Worm (Caenorhabditis elegans) whole organism, midembryonic: Measurements from ENCODE around the gene clec-74.
"Not testable (repeated sequence)": the region's sequence is repeated elsewhere in the genome, so short reads cannot be mapped to it uniquely, and the experiment has no call there.

Experiments
- T22C8.4 ChIP-seq: fragments of 200-800 bp; sonication (Bioruptor generic); IDR thresholded peaks from 2 replicates; pipeline ENCODE4 v1.3.6; 2022; ENCODE audit warnings: missing genetic modification characterization, missing compliant biosample characterization
- cog-1 ChIP-seq: sonication (generic microtip); optimal IDR thresholded peaks from 2 replicates; lab custom pipeline; 2016; ENCODE audit warnings: missing genetic modification characterization, missing compliant biosample characterization
- flt-1 ChIP-seq: fragments of 200-800 bp; sonication (Bioruptor generic); IDR thresholded peaks from 2 replicates; pipeline ENCODE4 v1.3.6; 2022; ENCODE audit warnings: missing genetic modification characterization, missing compliant biosample characterization
- klf-2 ChIP-seq: fragments of 200-800 bp; sonication (Bioruptor generic); conservative IDR thresholded peaks from 2 replicates; pipeline ENCODE4 v1.3.6; 2022; ENCODE audit warnings: missing genetic modification reagents, missing genetic modification characterization, missing compliant biosample characterization
- med-1 ChIP-seq: sonication (generic microtip); optimal IDR thresholded peaks from 2 replicates; lab custom pipeline; 2017; ENCODE audit warnings: missing genetic modification characterization, mild to moderate bottlenecking, missing compliant biosample characterization, antibody characterized with exemption, missing genetic modification reagents; ENCODE audit not compliant: insufficient read depth
- ref-1 ChIP-seq: fragments of 200-800 bp; sonication (Bioruptor generic); conservative IDR thresholded peaks from 2 replicates; pipeline ENCODE4 v1.3.6; 2022; ENCODE audit warnings: missing genetic modification reagents, missing genetic modification characterization, missing compliant biosample characterization
- tab-1 ChIP-seq: fragments of 200-800 bp; sonication (Bioruptor generic); IDR thresholded peaks from 2 replicates; pipeline ENCODE4 v1.3.6; 2022; ENCODE audit warnings: missing genetic modification characterization, missing compliant biosample characterization
- ztf-23 ChIP-seq: fragments of 200-800 bp; sonication (Bioruptor generic); IDR thresholded peaks from 2 replicates; pipeline ENCODE4 v1.3.6; 2022; ENCODE audit warnings: missing genetic modification reagents, missing genetic modification characterization, missing compliant biosample characterization
- ztf-29 ChIP-seq: fragments of 200-800 bp; sonication (Bioruptor generic); IDR thresholded peaks from 2 replicates; pipeline ENCODE4 v1.3.6; 2022; ENCODE audit warnings: missing genetic modification reagents, missing genetic modification characterization, missing compliant biosample characterization

The clec-74 gene

ce11 chrIV:3956705-3957104 is at the start of gene clec-74:
Gene clec-74, plus strand, starts transcription at chrIV:3957005.
- TF ChIP-seq ztf-29 (GFP tag; lab: Robert Waterston, UW), result no peak
- TF ChIP-seq klf-2, result no peak
- no peak for TF ChIP-seq med-1 (GFP tag; lab: Kevin White, UChicago)
- TF ChIP-seq tab-1 (GFP tag; lab: Robert Waterston, UW), result no peak
- TF ChIP-seq T22C8.4 (GFP tag; lab: Robert Waterston, UW), result no peak
- TF ChIP-seq ztf-23 (GFP tag; lab: Robert Waterston, UW), result no peak
- TF ChIP-seq flt-1 (GFP tag; lab: Robert Waterston, UW), result no peak
- no peak for TF ChIP-seq ref-1 (GFP tag; lab: Robert Waterston, UW)
- TF ChIP-seq cog-1 (tag; lab: Kevin White, UChicago), result no peak

ce11 chrIV:3907506-3908188 is 49.2 kb upstream of the clec-74 start, which contains the start of the genes F56D6.22 and F56D6.12:
Gene F56D6.22, minus strand, starts transcription at chrIV:3907606.
Gene F56D6.12, plus strand, starts transcription at chrIV:3908138.
- TF ChIP-seq klf-2 (no peak), med-1 (GFP tag; lab: Kevin White, UChicago) (no peak), ref-1 (GFP tag; lab: Robert Waterston, UW) (no peak), flt-1 (GFP tag; lab: Robert Waterston, UW) (no peak), tab-1 (GFP tag; lab: Robert Waterston, UW) (no peak), ztf-23 (GFP tag; lab: Robert Waterston, UW) (no peak), cog-1 (tag; lab: Kevin White, UChicago) (no peak), ztf-29 (GFP tag; lab: Robert Waterston, UW) (no peak), T22C8.4 (GFP tag; lab: Robert Waterston, UW) (no peak)

DNA sequence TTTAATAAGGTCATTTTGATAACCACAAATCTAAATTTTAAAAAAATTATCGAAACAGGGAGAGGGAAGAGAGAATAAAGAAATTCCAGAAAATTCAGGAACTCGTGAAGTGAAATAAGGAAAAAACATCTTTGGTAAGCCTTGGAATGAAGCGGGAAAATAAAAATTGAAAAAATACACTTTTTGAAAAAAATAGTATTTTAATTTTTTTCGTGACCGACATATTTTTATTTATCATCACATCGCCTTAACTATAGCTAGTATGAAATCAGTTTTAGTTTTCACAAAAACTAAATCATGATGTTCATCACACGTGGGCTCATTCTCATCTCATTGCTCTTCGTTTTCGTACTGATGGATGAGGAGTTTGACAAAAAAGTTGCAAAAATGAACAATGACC is 47.7 kb upstream of the clec-74 start, which contains the start of gene F56D6.13:
F56D6.13 (plus strand) TSS at position 301 of the 400 bp plus-strand sequence.
- TF ChIP-seq klf-2 (no peak), T22C8.4 (GFP tag; lab: Robert Waterston, UW) (no peak), med-1 (GFP tag; lab: Kevin White, UChicago) (no peak), ref-1 (GFP tag; lab: Robert Waterston, UW) (no peak), tab-1 (GFP tag; lab: Robert Waterston, UW) (no peak), cog-1 (tag; lab: Kevin White, UChicago) (no peak), flt-1 (GFP tag; lab: Robert Waterston, UW) (no peak), ztf-29 (GFP tag; lab: Robert Waterston, UW) (no peak), ztf-23 (GFP tag; lab: Robert Waterston, UW) (no peak)

ce11 chrIV:3911848-3912247 is 45.0 kb upstream of the clec-74 start, which contains the start of gene F56D6.18:
Gene F56D6.18, minus strand, starts transcription at chrIV:3911948.
- not testable (repeated sequence) for TF ChIP-seq T22C8.4, tab-1, ref-1 (GFP tag; lab: Robert Waterston, UW)

DNA sequence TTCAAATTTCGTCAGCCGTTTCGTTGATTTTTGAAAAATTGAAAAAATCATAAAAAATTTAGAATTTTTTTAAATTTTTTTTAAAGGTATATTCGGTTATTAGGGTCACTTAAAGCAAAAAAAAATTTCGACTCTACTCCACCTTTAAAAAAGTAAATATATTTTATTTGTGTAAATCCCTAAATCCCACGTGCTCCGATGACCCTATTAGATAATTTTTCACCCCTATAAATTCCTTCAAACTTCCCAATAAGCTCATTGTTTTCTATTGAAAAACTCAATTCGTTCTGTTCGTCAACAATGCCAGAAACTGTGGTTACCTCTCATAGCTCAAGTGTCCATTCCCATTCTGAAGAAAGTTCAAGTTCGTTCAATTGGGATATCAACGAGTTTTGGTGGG is 44.2 kb upstream of the clec-74 start, which contains the start of gene F56D6.20:
F56D6.20 (plus strand) TSS at position 301 of the 400 bp plus-strand sequence.
- TF ChIP-seq cog-1 (tag; lab: Kevin White, UChicago) (no peak), ref-1 (GFP tag; lab: Robert Waterston, UW) (no peak), ztf-29 (GFP tag; lab: Robert Waterston, UW) (no peak), tab-1 (GFP tag; lab: Robert Waterston, UW) (no peak), klf-2 (no peak), flt-1 (GFP tag; lab: Robert Waterston, UW) (no peak), med-1 (GFP tag; lab: Kevin White, UChicago) (no peak)

- TF ChIP-seq flt-1 (GFP tag; lab: Robert Waterston, UW) (no peak), ztf-29 (GFP tag; lab: Robert Waterston, UW) (no peak), ztf-23 (GFP tag; lab: Robert Waterston, UW) (no peak), ref-1 (GFP tag; lab: Robert Waterston, UW) (no peak), med-1 (GFP tag; lab: Kevin White, UChicago) (no peak), tab-1 (GFP tag; lab: Robert Waterston, UW) (no peak), T22C8.4 (GFP tag; lab: Robert Waterston, UW) (no peak)
Measured at ce11 chrIV:3914462-3914861, 42.3 kb upstream of the clec-74 start, which contains the start of gene F56D6.19. Gene F56D6.19, plus strand, starts transcription at chrIV:3914762.

DNA sequence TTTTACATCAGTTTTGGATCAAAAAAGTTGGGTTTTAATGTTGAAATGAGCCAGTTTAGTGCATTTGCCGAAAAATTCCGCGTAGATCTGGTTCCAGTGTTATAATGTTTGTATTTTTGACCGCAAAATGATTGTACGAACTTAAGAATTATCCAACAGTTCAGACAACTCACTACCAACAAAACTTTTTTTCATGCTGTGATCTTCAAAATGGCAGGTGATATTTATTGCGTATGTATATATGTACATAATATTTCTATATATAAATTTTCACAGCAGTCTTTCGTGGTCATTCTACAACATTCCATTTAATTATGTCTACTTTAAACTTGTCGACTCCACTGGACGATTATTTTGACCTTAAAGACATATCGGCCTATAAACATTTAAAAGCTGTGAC is 41.5 kb upstream of the clec-74 start, which contains the start of gene srz-20:
srz-20 (plus strand) TSS at position 301 of the 400 bp plus-strand sequence.
- TF ChIP-seq flt-1 (GFP tag; lab: Robert Waterston, UW) (no peak), ztf-23 (GFP tag; lab: Robert Waterston, UW) (no peak), med-1 (GFP tag; lab: Kevin White, UChicago) (no peak), klf-2 (no peak)

ce11 chrIV:3917405-3917804 is 39.4 kb upstream of the clec-74 start, which contains the start of gene F56D6.14:
Gene F56D6.14, plus strand, starts transcription at chrIV:3917705.
- TF ChIP-seq klf-2 (no peak), tab-1 (GFP tag; lab: Robert Waterston, UW) (no peak), ztf-23 (GFP tag; lab: Robert Waterston, UW) (no peak), ref-1 (GFP tag; lab: Robert Waterston, UW) (no peak), ztf-29 (GFP tag; lab: Robert Waterston, UW) (no peak), med-1 (GFP tag; lab: Kevin White, UChicago) (no peak), T22C8.4 (GFP tag; lab: Robert Waterston, UW) (no peak), flt-1 (GFP tag; lab: Robert Waterston, UW) (no peak), cog-1 (tag; lab: Kevin White, UChicago) (no peak)

- TF ChIP-seq flt-1 (GFP tag; lab: Robert Waterston, UW) (no peak), cog-1 (tag; lab: Kevin White, UChicago) (no peak), klf-2 (no peak), ztf-23 (GFP tag; lab: Robert Waterston, UW) (no peak), ztf-29 (GFP tag; lab: Robert Waterston, UW) (no peak), ref-1 (GFP tag; lab: Robert Waterston, UW) (no peak), med-1 (GFP tag; lab: Kevin White, UChicago) (no peak)
Measured at ce11 chrIV:3918160-3918559, 38.6 kb upstream of the clec-74 start, which contains the start of gene F56D6.23. Gene F56D6.23, plus strand, starts transcription at chrIV:3918460.
